Fruit fly (Drosophila melanogaster) whole organism, embryonic: ENCODE measurements around the gene Gbs-76A.

Source experiments
- CG10543 ChIP-seq: fragments of 200-800 bp; sonication (Bioruptor generic); optimal IDR thresholded peaks from 3 replicates; lab custom pipeline; 2017; ENCODE audit warnings: missing biosample characterization, mild to moderate bottlenecking, missing genetic modification characterization, moderate library complexity
- CG11085 ChIP-seq: fragments of 200-800 bp; sonication (Bioruptor generic); IDR thresholded peaks from 2 replicates; pipeline ENCODE4 v1.3.6; 2022; ENCODE audit warnings: missing biosample characterization, missing genetic modification characterization
- CG11398 ChIP-seq: fragments of 200-800 bp; sonication (Bioruptor generic); optimal IDR thresholded peaks from 2 replicates; lab custom pipeline; 2016; ENCODE audit warnings: missing biosample characterization, missing genetic modification characterization
- CG11560 ChIP-seq: fragments of 200-800 bp; sonication (Bioruptor generic); IDR thresholded peaks from 3 replicates; pipeline ENCODE4 v1.3.6; 2022; ENCODE audit warnings: missing biosample characterization, missing genetic modification characterization
- CG11723 ChIP-seq: fragments of 200-800 bp; sonication (Bioruptor generic); optimal IDR thresholded peaks from 2 replicates; lab custom pipeline; 2017; ENCODE audit warnings: missing biosample characterization, mild to moderate bottlenecking, missing genetic modification characterization
- CG12071 ChIP-seq: fragments of 200-800 bp; sonication (Bioruptor generic); optimal IDR thresholded peaks from 3 replicates; lab custom pipeline; 2018; ENCODE audit warnings: missing biosample characterization, mild to moderate bottlenecking, missing genetic modification characterization
- CG14710 ChIP-seq: fragments of 200-800 bp; sonication (Bioruptor generic); optimal IDR thresholded peaks from 3 replicates; lab custom pipeline; 2019; ENCODE audit warnings: missing biosample characterization, mild to moderate bottlenecking, missing genetic modification characterization, moderate library complexity
- CG15479 ChIP-seq: fragments of 200-800 bp; sonication (Bioruptor generic); optimal IDR thresholded peaks from 3 replicates; lab custom pipeline; 2019; ENCODE audit warnings: missing biosample characterization, mild to moderate bottlenecking, missing genetic modification characterization, moderate library complexity
- CG16813 ChIP-seq: fragments of 200-800 bp; sonication (Bioruptor generic); IDR thresholded peaks from 3 replicates; pipeline ENCODE4 v1.3.6; 2022; ENCODE audit warnings: missing biosample characterization, missing genetic modification characterization; ENCODE audit not compliant: partially characterized antibody
- CG16815 ChIP-seq: fragments of 200-800 bp; sonication (Bioruptor generic); optimal IDR thresholded peaks from 3 replicates; lab custom pipeline; 2017; ENCODE audit warnings: missing biosample characterization, mild to moderate bottlenecking, missing genetic modification characterization
- CG17328 ChIP-seq: fragments of 200-800 bp; sonication (Bioruptor generic); IDR thresholded peaks from 2 replicates; pipeline ENCODE4 v1.3.6; 2022; ENCODE audit warnings: missing biosample characterization, missing genetic modification characterization
- CG31388 ChIP-seq: fragments of 200-800 bp; sonication (Bioruptor generic); optimal IDR thresholded peaks from 2 replicates; lab custom pipeline; 2016; ENCODE audit warnings: missing biosample characterization, missing genetic modification characterization
- CG3281 ChIP-seq: fragments of 200-800 bp; sonication (Bioruptor generic); optimal IDR thresholded peaks from 3 replicates; lab custom pipeline; 2017; ENCODE audit warnings: missing biosample characterization, mild to moderate bottlenecking, missing genetic modification characterization
- CG3838 ChIP-seq: fragments of 200-800 bp; sonication (Bioruptor generic); optimal IDR thresholded peaks from 3 replicates; lab custom pipeline; 2016; ENCODE audit warnings: missing biosample characterization, missing genetic modification characterization
- CG4360 ChIP-seq: fragments of 200-800 bp; sonication (Bioruptor generic); IDR thresholded peaks from 2 replicates; pipeline ENCODE4 v1.3.6; 2022; ENCODE audit warnings: missing biosample characterization, missing genetic modification characterization
- CG4730 ChIP-seq: fragments of 200-800 bp; sonication (Bioruptor generic); IDR thresholded peaks from 2 replicates; pipeline ENCODE4 v1.3.6; 2022; ENCODE audit warnings: missing biosample characterization, missing genetic modification characterization
- CG6654 ChIP-seq: fragments of 200-800 bp; sonication (Bioruptor generic); optimal IDR thresholded peaks from 2 replicates; lab custom pipeline; 2017; ENCODE audit warnings: missing biosample characterization, mild to moderate bottlenecking, missing genetic modification characterization
- CG6683 ChIP-seq: fragments of 200-800 bp; sonication (Bioruptor generic); optimal IDR thresholded peaks from 2 replicates; lab custom pipeline; 2017; ENCODE audit warnings: missing biosample characterization, mild to moderate bottlenecking, missing genetic modification characterization, missing genetic modification reagents
- CG7928 ChIP-seq: fragments of 200-800 bp; sonication (Bioruptor generic); optimal IDR thresholded peaks from 2 replicates; lab custom pipeline; 2017; ENCODE audit warnings: missing biosample characterization, mild to moderate bottlenecking, missing genetic modification characterization
- CG8944 ChIP-seq: fragments of 200-800 bp; sonication (Bioruptor generic); optimal IDR thresholded peaks from 3 replicates; lab custom pipeline; 2016; ENCODE audit warnings: missing biosample characterization, missing genetic modification characterization
- CG9797 ChIP-seq: fragments of 200-800 bp; sonication (Bioruptor generic); optimal IDR thresholded peaks from 3 replicates; lab custom pipeline; 2018; ENCODE audit warnings: missing biosample characterization, mild to moderate bottlenecking, missing genetic modification characterization
- CG9932 ChIP-seq: fragments of 200-800 bp; sonication (Bioruptor generic); IDR thresholded peaks from 2 replicates; pipeline ENCODE4 v1.3.6; 2022; ENCODE audit warnings: missing biosample characterization, missing genetic modification characterization
- D19A ChIP-seq: fragments of 200-800 bp; optimal IDR thresholded peaks from 3 replicates; lab custom pipeline; 2019; ENCODE audit warnings: missing biosample characterization, mild to moderate bottlenecking, missing genetic modification characterization, moderate library complexity
- Doc3 ChIP-seq: fragments of 200-800 bp; sonication (Bioruptor generic); IDR thresholded peaks from 3 replicates; pipeline ENCODE4 v1.3.6; 2022; ENCODE audit warnings: missing biosample characterization, missing genetic modification characterization; ENCODE audit not compliant: partially characterized antibody
- HLH54F ChIP-seq: fragments of 200-800 bp; sonication (Bioruptor generic); optimal IDR thresholded peaks from 3 replicates; lab custom pipeline; 2016; ENCODE audit warnings: missing biosample characterization, missing genetic modification characterization
- Hr3 ChIP-seq: fragments of 200-800 bp; sonication (Bioruptor generic); optimal IDR thresholded peaks from 3 replicates; lab custom pipeline; 2016; ENCODE audit warnings: missing biosample characterization, missing genetic modification characterization
- Jarid2 ChIP-seq: fragments of 200-800 bp; sonication (Bioruptor generic); optimal IDR thresholded peaks from 3 replicates; lab custom pipeline; 2017; ENCODE audit warnings: mild to moderate bottlenecking, missing biosample characterization, missing genetic modification reagents, missing genetic modification characterization
- Mad ChIP-seq: fragments of 200-800 bp; sonication (Bioruptor generic); optimal IDR thresholded peaks from 2 replicates; lab custom pipeline; 2016; ENCODE audit warnings: missing biosample characterization, missing genetic modification characterization
- PHDP ChIP-seq: fragments of 200-800 bp; sonication (Bioruptor generic); optimal IDR thresholded peaks from 3 replicates; lab custom pipeline; 2018; ENCODE audit warnings: missing biosample characterization, mild to moderate bottlenecking, missing genetic modification characterization, moderate library complexity
- Scr ChIP-seq: fragments of 200-800 bp; sonication (Bioruptor generic); IDR thresholded peaks from 2 replicates; pipeline ENCODE4 v1.3.6; 2022; ENCODE audit warnings: missing biosample characterization, missing genetic modification characterization; ENCODE audit not compliant: partially characterized antibody
- Sry-β ChIP-seq: fragments of 200-800 bp; sonication (Bioruptor generic); optimal IDR thresholded peaks from 2 replicates; lab custom pipeline; 2018; ENCODE audit warnings: missing biosample characterization, mild to moderate bottlenecking, missing genetic modification characterization, moderate library complexity
- Stat92E ChIP-seq, 3 experiments: fragments of >200 bp in 2 of 3; fragments of 200-800 bp in 1 of 3; sonication (Bioruptor generic) in 1 of 3; optimal IDR thresholded peaks; 2 replicates each; lab custom pipeline; 2017 to 2019; ENCODE audit warnings: missing biosample characterization in 3 of 3, missing genetic modification characterization in 3 of 3, mild to moderate bottlenecking in 1 of 3, moderate library complexity in 1 of 3
- Tbp ChIP-seq: fragments of >200 bp; optimal IDR thresholded peaks from 2 replicates; lab custom pipeline; 2018; ENCODE audit warnings: missing biosample characterization, missing genetic modification characterization
- Vsx1 ChIP-seq: fragments of 200-800 bp; sonication (Bioruptor generic); optimal IDR thresholded peaks from 2 replicates; lab custom pipeline; 2017; ENCODE audit warnings: missing biosample characterization, mild to moderate bottlenecking, missing genetic modification characterization, missing genetic modification reagents
- ap ChIP-seq: fragments of 200-800 bp; sonication (Bioruptor generic); IDR thresholded peaks from 2 replicates; pipeline ENCODE4 v1.3.6; 2022; ENCODE audit warnings: missing biosample characterization, missing genetic modification characterization
- ase ChIP-seq: fragments of 200-800 bp; sonication (Bioruptor generic); IDR thresholded peaks from 3 replicates; pipeline ENCODE4 v1.3.6; 2022; ENCODE audit warnings: missing biosample characterization, missing genetic modification characterization
- cad ChIP-seq: fragments of >200 bp; optimal IDR thresholded peaks from 2 replicates; lab custom pipeline; 2017; ENCODE audit warnings: missing biosample characterization, missing genetic modification characterization
- cas ChIP-seq: fragments of 200-800 bp; sonication (Bioruptor generic); IDR thresholded peaks from 2 replicates; pipeline ENCODE4 v1.3.6; 2022; ENCODE audit warnings: missing biosample characterization, missing genetic modification characterization
- crc ChIP-seq: fragments of 200-800 bp; sonication (Bioruptor generic); optimal IDR thresholded peaks from 2 replicates; lab custom pipeline; 2016; ENCODE audit warnings: missing biosample characterization, missing genetic modification characterization
- esg ChIP-seq: fragments of 200-800 bp; sonication (Bioruptor generic); conservative IDR thresholded peaks from 2 replicates; pipeline ENCODE4 v1.3.6; 2022; ENCODE audit warnings: missing biosample characterization, missing genetic modification characterization
- ewg ChIP-seq: fragments of 200-800 bp; sonication (Bioruptor generic); optimal IDR thresholded peaks from 3 replicates; lab custom pipeline; 2017; ENCODE audit warnings: mild to moderate bottlenecking, missing biosample characterization, missing genetic modification reagents, missing genetic modification characterization
- hbn ChIP-seq: fragments of 200-800 bp; sonication (Bioruptor generic); IDR thresholded peaks from 2 replicates; pipeline ENCODE4 v1.3.6; 2022; ENCODE audit warnings: missing biosample characterization, missing genetic modification characterization; ENCODE audit not compliant: partially characterized antibody
- lilli ChIP-seq: fragments of 200-800 bp; sonication (Bioruptor generic); optimal IDR thresholded peaks from 3 replicates; lab custom pipeline; 2016; ENCODE audit warnings: missing biosample characterization, missing genetic modification characterization
- phol ChIP-seq: fragments of 200-800 bp; sonication (Bioruptor generic); optimal IDR thresholded peaks from 3 replicates; lab custom pipeline; 2018; ENCODE audit warnings: missing biosample characterization, mild to moderate bottlenecking, missing genetic modification characterization, moderate library complexity
- rib ChIP-seq: fragments of 200-800 bp; sonication (Bioruptor generic); IDR thresholded peaks from 2 replicates; pipeline ENCODE4 v1.3.6; 2022; ENCODE audit warnings: missing biosample characterization, missing genetic modification characterization
- slou ChIP-seq: fragments of 200-800 bp; sonication (Bioruptor generic); optimal IDR thresholded peaks from 3 replicates; lab custom pipeline; 2016; ENCODE audit warnings: missing biosample characterization, missing genetic modification characterization
- trem ChIP-seq: fragments of 200-800 bp; optimal IDR thresholded peaks from 3 replicates; lab custom pipeline; 2019; ENCODE audit warnings: missing biosample characterization, mild to moderate bottlenecking, missing genetic modification characterization, moderate library complexity
- unc-4 ChIP-seq: fragments of 200-800 bp; sonication (Bioruptor generic); IDR thresholded peaks from 2 replicates; pipeline ENCODE4 v1.3.6; 2022; ENCODE audit warnings: missing biosample characterization, missing genetic modification characterization; ENCODE audit not compliant: partially characterized antibody
- usp ChIP-seq: fragments of >200 bp; optimal IDR thresholded peaks from 2 replicates; lab custom pipeline; 2017; ENCODE audit warnings: missing biosample characterization, missing genetic modification characterization

Gbs-76A gene

DNA sequence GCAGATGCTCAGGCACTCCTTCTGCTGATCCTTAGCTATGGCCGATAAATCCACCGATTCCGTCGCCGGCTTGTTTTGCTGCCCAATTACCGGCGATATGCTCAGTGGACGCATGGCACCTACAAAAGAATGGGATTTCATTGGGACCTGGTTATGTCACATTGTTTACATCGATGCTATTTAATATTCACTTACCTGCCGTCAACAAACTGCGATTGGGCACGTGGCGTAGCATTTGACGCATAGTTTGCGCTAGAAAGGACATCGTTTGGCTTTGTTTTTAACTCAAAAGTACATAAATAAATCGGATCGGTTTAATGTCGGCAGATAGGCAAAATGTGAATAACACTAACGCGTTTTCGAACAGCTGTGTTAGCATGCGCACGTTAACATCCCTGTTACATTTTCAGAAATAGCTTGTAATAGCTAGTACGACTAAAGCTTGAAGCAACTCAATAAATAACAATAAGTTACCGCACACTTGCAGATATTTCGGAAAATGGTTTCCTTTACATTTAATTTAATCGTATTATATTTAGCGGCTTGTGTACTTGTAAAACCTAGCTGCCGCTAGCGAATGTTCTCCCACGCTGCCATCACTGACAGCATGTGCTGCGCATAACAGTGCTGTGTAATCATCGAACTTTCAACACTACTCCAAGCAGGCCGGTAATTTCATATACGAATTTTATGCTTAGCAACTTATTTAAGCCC lies 37.7 kb downstream of the Gbs-76A start, which contains the start of the genes mRpL21 and rept (continued):
- TF ChIP-seq CG3281 (GFP tag; lab: Kevin White, UChicago) (peak; percentile 87), CG9797 (GFP tag; lab: Kevin White, UChicago) (peak; percentile 67), CG8944 (GFP tag; lab: Kevin White, UChicago) (peak; percentile 23), CG16813 (no peak), CG10543 (GFP tag; lab: Kevin White, UChicago) (peak; percentile 37), Stat92E (GFP tag; optimal IDR thresholded peaks at IDR 0.05; lab: Kevin White, UChicago) (peak in 1 of 3 experiments; percentile 17), CG14710 (tag; lab: Kevin White, UChicago) (peak; percentile 64), Doc3 (no peak), CG16815 (GFP tag; lab: Kevin White, UChicago) (peak; percentile 6), Mad (GFP tag; lab: Kevin White, UChicago) (peak; percentile 42), Vsx1 (GFP tag; lab: Kevin White, UChicago) (no peak), crc (no peak), phol (tag; lab: Kevin White, UChicago) (peak; percentile 57), CG6683 (GFP tag; lab: Kevin White, UChicago) (no peak), rib (GFP tag; lab: Robert Waterston, UW) (no peak), Sry-β (GFP tag; lab: Kevin White, UChicago) (peak; percentile 96), CG9932 (peak; percentile 74), CG11723 (peak; percentile 12), hbn (GFP tag; lab: Robert Waterston, UW) (no peak), CG11085 (0 out of 2 replicates have a peak, but pooled peaks have one; percentile 16), CG4730 (GFP tag; lab: Robert Waterston, UW) (no peak), D19A (tag; lab: Kevin White, UChicago) (no peak), lilli (GFP tag; lab: Kevin White, UChicago) (peak; percentile 80), ase (no peak), CG11398 (GFP tag; lab: Kevin White, UChicago) (peak; percentile 16), Tbp (GFP tag; lab: Kevin White, UChicago) (peak; percentile 51), usp (GFP tag; lab: Kevin White, UChicago) (no peak), esg (GFP tag; lab: Robert Waterston, UW) (no peak; the same call in 1 of the 2 replicates), ap (GFP tag; lab: Robert Waterston, UW) (no peak), cas (GFP tag; lab: Robert Waterston, UW) (no peak), Jarid2 (GFP tag; lab: Kevin White, UChicago) (no peak), HLH54F (GFP tag; lab: Kevin White, UChicago) (peak; percentile 71), CG6654 (GFP tag; lab: Kevin White, UChicago) (no peak), Hr3 (peak; percentile 59), trem (tag; lab: Kevin White, UChicago) (peak; percentile 53), ewg (GFP tag; lab: Kevin White, UChicago) (peak; percentile 79), CG15479 (GFP tag; lab: Kevin White, UChicago) (no peak), Scr (GFP tag; lab: Robert Waterston, UW) (no peak), CG3838 (GFP tag; lab: Kevin White, UChicago) (no peak), slou (no peak), CG17328 (GFP tag; lab: Robert Waterston, UW) (peak; percentile 57; the same call in 1 of the 2 replicates), cad (no peak), PHDP (tag; lab: Kevin White, UChicago) (peak; percentile 61), CG7928 (GFP tag; lab: Kevin White, UChicago) (no peak), CG11560 (tag; lab: Robert Waterston, UW) (no peak), CG31388 (GFP tag; lab: Kevin White, UChicago) (no peak), unc-4 (GFP tag; lab: Robert Waterston, UW) (no peak), CG4360 (GFP tag; lab: Robert Waterston, UW) (no peak), CG12071 (GFP tag; lab: Kevin White, UChicago) (no peak)
